Fruit fly (Drosophila melanogaster) whole organism, embryonic: ENCODE measurements around the gene Hr96.

Source experiments
- Antp ChIP-seq: fragments of 200-800 bp; sonication (Bioruptor generic); optimal IDR thresholded peaks from 3 replicates; lab custom pipeline; 2016; ENCODE audit warnings: missing biosample characterization, missing genetic modification characterization
- CG11085 ChIP-seq: fragments of 200-800 bp; sonication (Bioruptor generic); IDR thresholded peaks from 2 replicates; pipeline ENCODE4 v1.3.6; 2022; ENCODE audit warnings: missing biosample characterization, missing genetic modification characterization
- CG11398 ChIP-seq: fragments of 200-800 bp; sonication (Bioruptor generic); optimal IDR thresholded peaks from 2 replicates; lab custom pipeline; 2016; ENCODE audit warnings: missing biosample characterization, missing genetic modification characterization
- CG11696 ChIP-seq: fragments of 200-800 bp; sonication (Bioruptor generic); IDR thresholded peaks from 2 replicates; pipeline ENCODE4 v1.3.6; 2022; ENCODE audit warnings: missing biosample characterization, missing genetic modification characterization
- CG12104 ChIP-seq: fragments of 200-800 bp; sonication (Bioruptor generic); optimal IDR thresholded peaks from 3 replicates; lab custom pipeline; 2016; ENCODE audit warnings: missing biosample characterization, missing genetic modification characterization
- CG13624 ChIP-seq: fragments of 200-800 bp; sonication (Bioruptor generic); optimal IDR thresholded peaks from 2 replicates; lab custom pipeline; 2016; ENCODE audit warnings: missing biosample characterization, missing genetic modification characterization
- CG13775 ChIP-seq: fragments of 200-800 bp; sonication (Bioruptor generic); optimal IDR thresholded peaks from 3 replicates; lab custom pipeline; 2017; ENCODE audit warnings: missing biosample characterization, mild to moderate bottlenecking, missing genetic modification characterization
- CG14710 ChIP-seq: fragments of 200-800 bp; sonication (Bioruptor generic); optimal IDR thresholded peaks from 3 replicates; lab custom pipeline; 2019; ENCODE audit warnings: missing biosample characterization, mild to moderate bottlenecking, missing genetic modification characterization, moderate library complexity
- CG17802 ChIP-seq: fragments of 200-800 bp; sonication (Bioruptor generic); optimal IDR thresholded peaks from 2 replicates; lab custom pipeline; 2018; ENCODE audit warnings: missing biosample characterization, mild to moderate bottlenecking, missing genetic modification characterization, moderate library complexity
- CG2889 ChIP-seq: fragments of 200-800 bp; sonication (Bioruptor generic); IDR thresholded peaks from 3 replicates; pipeline ENCODE4 v1.3.6; 2022; ENCODE audit warnings: missing biosample characterization, missing genetic modification characterization
- CG30403 ChIP-seq: fragments of 200-800 bp; sonication (Bioruptor generic); optimal IDR thresholded peaks from 3 replicates; lab custom pipeline; 2016; ENCODE audit warnings: missing biosample characterization, missing genetic modification characterization
- CG3407 ChIP-seq: fragments of 200-800 bp; sonication (Bioruptor generic); optimal IDR thresholded peaks from 2 replicates; lab custom pipeline; 2018; ENCODE audit warnings: missing biosample characterization, mild to moderate bottlenecking, missing genetic modification characterization
- CG7372 ChIP-seq: fragments of 200-800 bp; sonication (Bioruptor generic); IDR thresholded peaks from 2 replicates; pipeline ENCODE4 v1.3.6; 2022; ENCODE audit warnings: missing biosample characterization, missing genetic modification characterization
- CG7963 ChIP-seq: fragments of 200-800 bp; sonication (Bioruptor generic); IDR thresholded peaks from 3 replicates; pipeline ENCODE4 v1.3.6; 2022; ENCODE audit warnings: missing biosample characterization, missing genetic modification characterization; ENCODE audit not compliant: partially characterized antibody
- CG9437 ChIP-seq: fragments of 200-800 bp; sonication (Bioruptor generic); optimal IDR thresholded peaks from 2 replicates; lab custom pipeline; 2018; ENCODE audit warnings: missing biosample characterization, mild to moderate bottlenecking, missing genetic modification characterization
- Dip2 ChIP-seq: fragments of 200-800 bp; sonication (Bioruptor generic); IDR thresholded peaks from 2 replicates; pipeline ENCODE4 v1.3.6; 2022; ENCODE audit warnings: missing biosample characterization, missing genetic modification characterization
- Ets97D ChIP-seq: fragments of 200-800 bp; sonication (Bioruptor generic); optimal IDR thresholded peaks from 3 replicates; lab custom pipeline; 2016; ENCODE audit warnings: missing biosample characterization, missing genetic modification characterization
- Neu2 ChIP-seq: fragments of 200-800 bp; sonication (Bioruptor generic); optimal IDR thresholded peaks from 3 replicates; lab custom pipeline; 2016; ENCODE audit warnings: missing biosample characterization, missing genetic modification characterization, borderline replicate concordance
- Pdp1 ChIP-seq, 2 experiments: fragments of 200-800 bp; sonication (Bioruptor generic); optimal IDR thresholded peaks; 3 replicates each; lab custom pipeline; 2016; ENCODE audit warnings: missing biosample characterization in 2 of 2, missing genetic modification characterization in 2 of 2, mild to moderate bottlenecking in 1 of 2, moderate library complexity in 1 of 2
- Rx ChIP-seq: fragments of 200-800 bp; sonication (Bioruptor generic); IDR thresholded peaks from 2 replicates; pipeline ENCODE4 v1.3.6; 2022; ENCODE audit warnings: missing biosample characterization, missing genetic modification characterization
- Taf1 ChIP-seq: fragments of 200-800 bp; sonication (Bioruptor generic); IDR thresholded peaks from 2 replicates; pipeline ENCODE4 v1.3.6; 2022; ENCODE audit warnings: missing biosample characterization, missing genetic modification characterization
- Xbp1 ChIP-seq: fragments of 200-800 bp; sonication (Bioruptor generic); optimal IDR thresholded peaks from 3 replicates; lab custom pipeline; 2016; ENCODE audit warnings: missing biosample characterization, mild to moderate bottlenecking, missing genetic modification characterization
- Xrp1 ChIP-seq: fragments of 200-800 bp; sonication (Bioruptor generic); IDR thresholded peaks from 2 replicates; pipeline ENCODE4 v1.3.6; 2022; ENCODE audit warnings: missing biosample characterization, missing genetic modification characterization
- ab ChIP-seq: fragments of 200-800 bp; sonication (Bioruptor generic); optimal IDR thresholded peaks from 2 replicates; lab custom pipeline; 2016; ENCODE audit warnings: missing biosample characterization, missing genetic modification characterization
- ac ChIP-seq: fragments of 200-800 bp; sonication (Bioruptor generic); optimal IDR thresholded peaks from 3 replicates; lab custom pipeline; 2017; ENCODE audit warnings: missing biosample characterization, mild to moderate bottlenecking, missing genetic modification characterization
- al ChIP-seq: fragments of 200-800 bp; sonication (Bioruptor generic); IDR thresholded peaks from 2 replicates; pipeline ENCODE4 v1.3.6; 2022; ENCODE audit warnings: missing biosample characterization, missing genetic modification characterization
- amos ChIP-seq: fragments of 200-800 bp; sonication (Bioruptor generic); IDR thresholded peaks from 2 replicates; pipeline ENCODE4 v1.3.6; 2022; ENCODE audit warnings: missing biosample characterization, missing genetic modification characterization; ENCODE audit not compliant: partially characterized antibody
- bbx ChIP-seq: fragments of 200-800 bp; sonication (Bioruptor generic); IDR thresholded peaks from 2 replicates; pipeline ENCODE4 v1.3.6; 2022; ENCODE audit warnings: missing biosample characterization, missing genetic modification characterization; ENCODE audit not compliant: partially characterized antibody
- cas ChIP-seq: fragments of 200-800 bp; sonication (Bioruptor generic); IDR thresholded peaks from 2 replicates; pipeline ENCODE4 v1.3.6; 2022; ENCODE audit warnings: missing biosample characterization, missing genetic modification characterization
- chif ChIP-seq, 2 experiments: fragments of 200-800 bp; sonication (Bioruptor generic); optimal IDR thresholded peaks; 3 replicates each; lab custom pipeline; 2016; ENCODE audit warnings: missing biosample characterization in 2 of 2, missing genetic modification characterization in 2 of 2
- fu2 ChIP-seq: fragments of 200-800 bp; sonication (Bioruptor generic); optimal IDR thresholded peaks from 2 replicates; lab custom pipeline; 2016; ENCODE audit warnings: missing biosample characterization, missing genetic modification characterization
- gcm ChIP-seq: fragments of 200-800 bp; sonication (Bioruptor generic); optimal IDR thresholded peaks from 2 replicates; lab custom pipeline; 2019; ENCODE audit warnings: missing biosample characterization, mild to moderate bottlenecking, missing genetic modification characterization, moderate library complexity
- hth ChIP-seq: fragments of >200 bp; optimal IDR thresholded peaks from 2 replicates; lab custom pipeline; 2017; ENCODE audit warnings: inconsistent platforms
- ind ChIP-seq: fragments of 200-800 bp; sonication (Bioruptor generic); optimal IDR thresholded peaks from 3 replicates; lab custom pipeline; 2016; ENCODE audit warnings: missing biosample characterization, missing genetic modification characterization
- kni ChIP-seq: fragments of 200-800 bp; sonication (Bioruptor generic); optimal IDR thresholded peaks from 3 replicates; lab custom pipeline; 2017; ENCODE audit warnings: mild to moderate bottlenecking, missing biosample characterization, missing genetic modification reagents, missing genetic modification characterization
- nerfin-2 ChIP-seq: fragments of 200-800 bp; sonication (Bioruptor generic); IDR thresholded peaks from 2 replicates; pipeline ENCODE4 v1.3.6; 2022; ENCODE audit warnings: missing biosample characterization, missing genetic modification characterization; ENCODE audit not compliant: partially characterized antibody
- nmo ChIP-seq: fragments of 200-800 bp; sonication (Bioruptor generic); optimal IDR thresholded peaks from 2 replicates; lab custom pipeline; 2018; ENCODE audit warnings: missing biosample characterization, mild to moderate bottlenecking, missing genetic modification characterization, moderate library complexity
- peb ChIP-seq: fragments of 200-800 bp; sonication (Bioruptor generic); IDR thresholded peaks from 2 replicates; pipeline ENCODE4 v1.3.6; 2022; ENCODE audit warnings: missing biosample characterization, missing genetic modification characterization
- pnt ChIP-seq: fragments of 200-800 bp; sonication (Bioruptor generic); optimal IDR thresholded peaks from 3 replicates; lab custom pipeline; 2016; ENCODE audit warnings: missing biosample characterization, missing genetic modification characterization
- repo ChIP-seq: fragments of 200-800 bp; sonication (Bioruptor generic); optimal IDR thresholded peaks from 2 replicates; lab custom pipeline; 2016; ENCODE audit warnings: missing biosample characterization, missing genetic modification characterization
- run ChIP-seq: fragments of 200-800 bp; sonication (Bioruptor generic); optimal IDR thresholded peaks from 3 replicates; lab custom pipeline; 2018; ENCODE audit warnings: missing biosample characterization, mild to moderate bottlenecking, missing genetic modification characterization
- sc ChIP-seq, 3 experiments: fragments of >200 bp in 2 of 3; fragments of 200-800 bp in 1 of 3; sonication (Bioruptor generic) in 1 of 3; optimal IDR thresholded peaks; 2 replicates in 2 of 3; 3 replicates in 1 of 3; lab custom pipeline; 2017; ENCODE audit warnings: mild to moderate bottlenecking in 1 of 3, missing biosample characterization in 1 of 3, missing genetic modification characterization in 1 of 3, missing genetic modification reagents in 1 of 3
- sim ChIP-seq: fragments of 200-800 bp; sonication (Bioruptor generic); IDR thresholded peaks from 2 replicates; pipeline ENCODE4 v1.3.6; 2022; ENCODE audit warnings: missing biosample characterization, missing genetic modification characterization
- ssp ChIP-seq: fragments of 200-800 bp; sonication (Bioruptor generic); IDR thresholded peaks from 2 replicates; pipeline ENCODE4 v1.3.6; 2022; ENCODE audit warnings: missing biosample characterization, missing genetic modification characterization
- sug ChIP-seq: fragments of 200-800 bp; optimal IDR thresholded peaks from 2 replicates; lab custom pipeline; 2019; ENCODE audit warnings: missing biosample characterization, mild to moderate bottlenecking, missing genetic modification characterization, moderate library complexity
- tap ChIP-seq: fragments of 200-800 bp; optimal IDR thresholded peaks from 3 replicates; lab custom pipeline; 2019; ENCODE audit warnings: missing biosample characterization, mild to moderate bottlenecking, missing genetic modification characterization, moderate library complexity
- tin ChIP-seq: fragments of 200-800 bp; sonication (Bioruptor generic); optimal IDR thresholded peaks from 3 replicates; lab custom pipeline; 2016; ENCODE audit warnings: missing biosample characterization, missing genetic modification characterization
- ttk ChIP-seq: fragments of 200-800 bp; sonication (Bioruptor generic); IDR thresholded peaks from 2 replicates; pipeline ENCODE4 v2.1.2; 2022; ENCODE audit warnings: missing biosample characterization, missing genetic modification characterization
- tx ChIP-seq: fragments of 200-800 bp; sonication (Bioruptor generic); optimal IDR thresholded peaks from 2 replicates; lab custom pipeline; 2016; ENCODE audit warnings: missing biosample characterization, missing genetic modification characterization
- vnd ChIP-seq: fragments of 200-800 bp; sonication (Bioruptor generic); IDR thresholded peaks from 3 replicates; pipeline ENCODE4 v1.3.6; 2022; ENCODE audit warnings: missing biosample characterization, missing genetic modification characterization; ENCODE audit not compliant: partially characterized antibody

Hr96 gene

DNA sequence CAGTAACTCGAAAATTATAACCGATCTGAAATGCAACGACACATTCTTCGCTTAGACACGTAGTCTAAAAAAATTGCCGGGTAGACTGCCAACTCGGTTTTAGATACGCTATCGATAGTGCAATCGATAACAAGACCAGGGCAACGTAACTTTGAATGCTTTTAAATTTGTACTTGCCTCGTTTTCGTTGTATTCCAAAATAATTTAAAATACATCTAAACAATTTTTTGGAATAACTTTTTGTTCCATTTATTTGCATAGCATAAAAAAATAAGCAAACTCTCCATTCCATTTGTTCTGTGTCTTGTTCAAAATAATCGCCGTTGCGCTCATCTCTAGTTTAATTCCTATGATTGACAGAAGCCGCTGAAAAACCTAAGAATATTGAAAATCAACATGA, 44.5 kb downstream of the Hr96 start, which contains the start of the genes Stt3B and CG11839 (continued):
- no peak for TF ChIP-seq ac
- TF ChIP-seq tx = peak; percentile 78
- TF ChIP-seq CG11398 (GFP tag; lab: Kevin White, UChicago) = peak; percentile 64
- TF ChIP-seq al (GFP tag; lab: Robert Waterston, UW) = peak; percentile 73
- peak; percentile 10 for TF ChIP-seq Neu2 (GFP tag; lab: Kevin White, UChicago)
- TF ChIP-seq CG2889 = peak; percentile 17; the same call in 1 of the 3 replicates
- TF ChIP-seq CG12104 (GFP tag; lab: Kevin White, UChicago) = peak; percentile 62
- peak; percentile 81 for TF ChIP-seq sug (tag; lab: Kevin White, UChicago)
- TF ChIP-seq chif (GFP tag; optimal IDR thresholded peaks at IDR 0.05; lab: Kevin White, UChicago) = peak; percentile 55 to 82
- TF ChIP-seq Xbp1 (GFP tag; lab: Kevin White, UChicago) = peak; percentile 95
- TF ChIP-seq ind = peak; percentile 81
- TF ChIP-seq Antp = peak; percentile 76
- no peak for TF ChIP-seq CG17802 (tag; lab: Kevin White, UChicago)
- TF ChIP-seq peb (GFP tag; lab: Robert Waterston, UW) = peak; percentile 48; the same call in 1 of the 2 replicates
- TF ChIP-seq hth = no peak
- TF ChIP-seq CG30403 (GFP tag; lab: Kevin White, UChicago) = peak; percentile 88
- no peak for TF ChIP-seq ssp (GFP tag; lab: Robert Waterston, UW)
- TF ChIP-seq ab (GFP tag; lab: Kevin White, UChicago) = no peak
- TF ChIP-seq amos (GFP tag; lab: Robert Waterston, UW) = peak; percentile 90
- no peak for TF ChIP-seq CG11696 (GFP tag; lab: Robert Waterston, UW)
- peak; percentile 6 for TF ChIP-seq CG3407 (GFP tag; lab: Kevin White, UChicago)
- no peak for TF ChIP-seq Dip2 (GFP tag; lab: Robert Waterston, UW)
- peak; percentile 10; the same call in 1 of the 2 replicates for TF ChIP-seq cas
- peak; percentile 78 for TF ChIP-seq tin (GFP tag; lab: Kevin White, UChicago)
- peak; percentile 77 for TF ChIP-seq pnt
- TF ChIP-seq ttk (GFP tag; lab: Robert Waterston, UW) = 0 out of 2 replicates have a peak, but pooled peaks have one; percentile 6
- peak; percentile 71 for TF ChIP-seq CG9437
- no peak for TF ChIP-seq CG11085 (GFP tag; lab: Robert Waterston, UW)
- no peak for TF ChIP-seq run (tag; lab: Kevin White, UChicago)
- TF ChIP-seq CG13624 (GFP tag; lab: Kevin White, UChicago) = peak; percentile 84
- peak in 1 of 2 experiments; percentile 84 for TF ChIP-seq Pdp1 (GFP tag; optimal IDR thresholded peaks at IDR 0.05; lab: Kevin White, UChicago)
- no peak for TF ChIP-seq Rx (GFP tag; lab: Robert Waterston, UW)
- TF ChIP-seq sc (optimal IDR thresholded peaks at IDR 0.05; lab: Kevin White, UChicago) = no peak
- TF ChIP-seq sc (GFP tag; optimal IDR thresholded peaks at IDR 0.05; lab: Kevin White, UChicago) = no peak
- peak; percentile 70; the same call in 1 of the 2 replicates for TF ChIP-seq nerfin-2 (GFP tag; lab: Robert Waterston, UW)
- peak; percentile 74 for TF ChIP-seq CG13775 (GFP tag; lab: Kevin White, UChicago)
- TF ChIP-seq Xrp1 (GFP tag; lab: Robert Waterston, UW) = peak; percentile 62; the same call in 1 of the 2 replicates
- no peak for TF ChIP-seq tap (tag; lab: Kevin White, UChicago)
- peak; percentile 66; the same call in 2 of the 3 replicates for TF ChIP-seq CG7963
- peak; percentile 49 for TF ChIP-seq repo (GFP tag; lab: Kevin White, UChicago)
- peak; percentile 84 for TF ChIP-seq bbx (GFP tag; lab: Robert Waterston, UW)
- TF ChIP-seq vnd (GFP tag; lab: Robert Waterston, UW) = peak; percentile 90
- no peak for TF ChIP-seq sim (GFP tag; lab: Robert Waterston, UW)
- peak; percentile 88 for TF ChIP-seq nmo (GFP tag; lab: Kevin White, UChicago)
- no peak for TF ChIP-seq kni
- peak; percentile 70 for TF ChIP-seq CG7372 (GFP tag; lab: Robert Waterston, UW)
- peak; percentile 65; the same call in 1 of the 2 replicates for TF ChIP-seq Taf1 (GFP tag; lab: Robert Waterston, UW)
- peak; percentile 81 for TF ChIP-seq fu2 (GFP tag; lab: Kevin White, UChicago)
- no peak for TF ChIP-seq gcm (GFP tag; lab: Kevin White, UChicago)
- TF ChIP-seq Ets97D = peak; percentile 90
- TF ChIP-seq CG14710 (tag; lab: Kevin White, UChicago) = peak; percentile 85
